Fruit fly (Drosophila melanogaster): Measurements from ENCODE around the gene Gr33a.

DNA sequence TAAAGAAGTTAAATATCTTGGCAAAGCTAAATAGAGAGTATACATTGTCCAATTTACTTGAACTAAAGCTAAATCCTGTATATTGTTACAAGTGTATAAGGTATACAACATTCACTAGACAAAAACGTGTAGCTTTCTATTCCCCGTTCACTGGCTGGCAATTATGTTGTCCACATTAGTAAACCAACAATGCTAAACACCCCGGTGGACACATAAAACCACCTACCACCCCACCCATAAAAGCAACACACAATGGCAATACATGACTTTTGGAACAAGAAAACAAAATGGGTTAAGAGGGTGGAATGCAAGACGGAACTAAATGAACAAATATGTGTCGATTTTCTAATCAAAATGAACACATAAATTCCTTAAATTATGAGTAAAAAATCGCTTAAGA, 26.1 kb downstream of the Gr33a start, which contains the start of gene ZnT33D:
- no peak for TF ChIP-seq Myc (optimal IDR thresholded peaks at IDR 0.05)
- TF ChIP-seq psq (optimal IDR thresholded peaks at IDR 0.05): no peak
- TF ChIP-seq insv (optimal IDR thresholded peaks at IDR 0.05): no peak

All from Kc167 (cell line).